Worm (Caenorhabditis elegans): ENCODE data around the gene C04B4.6.

- TF ChIP-seq him-1 (tag; optimal IDR thresholded peaks at IDR 0.05), result no peak
- TF ChIP-seq dao-5 (tag; optimal IDR thresholded peaks at IDR 0.05), result no peak
- TF ChIP-seq W03F9.2 (tag; optimal IDR thresholded peaks at IDR 0.05), result no peak
Measured at ce11 chrX:12315268-12315667, 39.8 kb upstream of the C04B4.6 start, which contains the start of gene xtr-2.
